Fruit fly (Drosophila melanogaster): ENCODE measurements around the gene Decay.

DNA sequence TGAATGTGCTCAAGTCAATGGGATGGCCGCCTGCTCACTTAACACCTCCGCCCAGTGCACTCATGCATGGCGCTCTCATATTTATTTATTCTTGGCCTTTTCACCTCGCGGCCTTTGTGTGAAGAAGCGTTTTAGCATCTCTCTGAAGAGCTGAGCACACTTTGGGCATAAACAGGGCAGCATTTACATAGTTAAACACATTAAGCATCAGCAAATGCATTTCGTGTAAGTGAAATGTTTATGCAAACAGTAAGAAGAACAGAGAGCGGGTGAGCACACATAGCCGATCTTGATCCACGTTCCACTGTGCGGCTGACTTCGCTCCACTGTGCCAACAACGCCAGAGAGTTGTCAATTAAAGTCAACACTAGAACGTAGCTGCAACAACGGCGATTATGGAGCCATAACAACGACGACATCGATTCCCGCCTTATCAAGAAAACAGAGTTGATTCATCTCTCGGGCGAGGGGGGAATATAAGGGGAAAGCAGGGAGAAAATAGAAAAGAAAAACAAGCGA, 23.8 kb upstream of the Decay start:
- no peak for TF ChIP-seq EcR (GFP tag; optimal IDR thresholded peaks at IDR 0.05)
- TF ChIP-seq rn (GFP tag; IDR thresholded peaks at IDR 0.05), result no peak
- TF ChIP-seq CG13204 (GFP tag; optimal IDR thresholded peaks at IDR 0.05), result no peak
- TF ChIP-seq CG9948 (tag; optimal IDR thresholded peaks at IDR 0.05), result peak; percentile 65
- TF ChIP-seq CG10348 (GFP tag; IDR thresholded peaks at IDR 0.05), result no peak
- TF ChIP-seq CG17806 (tag; optimal IDR thresholded peaks at IDR 0.05), result peak; percentile 75
- TF ChIP-seq CG8159 (tag; optimal IDR thresholded peaks at IDR 0.05), result peak; percentile 53
- peak; percentile 42; the same call in 1 of the 2 replicates for TF ChIP-seq Ets98B (GFP tag; IDR thresholded peaks at IDR 0.05)
- TF ChIP-seq Pif1A (GFP tag; optimal IDR thresholded peaks at IDR 0.05), result peak; percentile 29
- no peak for TF ChIP-seq CG32121 (GFP tag; IDR thresholded peaks at IDR 0.05)
- TF ChIP-seq CG34367 (tag; optimal IDR thresholded peaks at IDR 0.05), result peak; percentile 46
- TF ChIP-seq gl (tag; optimal IDR thresholded peaks at IDR 0.05), result peak; percentile 71
- peak; percentile 78 for TF ChIP-seq CG14655 (GFP tag; optimal IDR thresholded peaks at IDR 0.05)
- 0 out of 2 replicates have a peak, but pooled peaks have one; percentile 20 for TF ChIP-seq CG12605 (GFP tag; IDR thresholded peaks at IDR 0.05)

Data from whole organism, pupa.